Fruit fly (Drosophila melanogaster): ENCODE results near the gene Ibf2.

Gene Ibf2

dm6 chr3R:9246879-9247621 is 11.3 kb downstream of the Ibf2 start:
- peak; percentile 51 for TF ChIP-seq salm (tag; optimal IDR thresholded peaks at IDR 0.05)
- no peak for TF ChIP-seq Taf1 (GFP tag; IDR thresholded peaks at IDR 0.05)
- TF ChIP-seq Mad (GFP tag; optimal IDR thresholded peaks at IDR 0.05): no peak
- no peak for TF ChIP-seq CG9932 (GFP tag; IDR thresholded peaks at IDR 0.05)
- TF ChIP-seq ac (GFP tag; optimal IDR thresholded peaks at IDR 0.05): no peak
- TF ChIP-seq CG8089 (GFP tag; optimal IDR thresholded peaks at IDR 0.05): no peak
- TF ChIP-seq CG7556 (GFP tag; optimal IDR thresholded peaks at IDR 0.05): peak; percentile 62
- no peak for TF ChIP-seq CG13287 (GFP tag; IDR thresholded peaks at IDR 0.05; ENCODE audit: partially characterized antibody)
- TF ChIP-seq cas (GFP tag; IDR thresholded peaks at IDR 0.05): no peak
- peak; percentile 47; the same call in 1 of the 2 replicates for TF ChIP-seq CG1024 (GFP tag; IDR thresholded peaks at IDR 0.05)
- peak; percentile 71 for TF ChIP-seq CG17328 (GFP tag; IDR thresholded peaks at IDR 0.05)
- TF ChIP-seq Dip3 (GFP tag; optimal IDR thresholded peaks at IDR 0.05): peak; percentile 13
- TF ChIP-seq chn (GFP tag; optimal IDR thresholded peaks at IDR 0.05): peak; percentile 10
- no peak for TF ChIP-seq CG6175 (GFP tag; IDR thresholded peaks at IDR 0.05)
- no peak for TF ChIP-seq maf-S (GFP tag; optimal IDR thresholded peaks at IDR 0.05)
- no peak for TF ChIP-seq pb (GFP tag; optimal IDR thresholded peaks at IDR 0.05)
- peak; percentile 96 for TF ChIP-seq CG5180 (GFP tag; optimal IDR thresholded peaks at IDR 0.05)
- no peak for TF ChIP-seq ERR (GFP tag; optimal IDR thresholded peaks at IDR 0.05)
- no peak for TF ChIP-seq sim (GFP tag; IDR thresholded peaks at IDR 0.05)
- peak; percentile 51 for TF ChIP-seq CG1603 (tag; optimal IDR thresholded peaks at IDR 0.05)
- TF ChIP-seq z (GFP tag; IDR thresholded peaks at IDR 0.05): no peak
- peak; percentile 57 for TF ChIP-seq D19A (tag; optimal IDR thresholded peaks at IDR 0.05)
- TF ChIP-seq ab (GFP tag; optimal IDR thresholded peaks at IDR 0.05): no peak
- TF ChIP-seq Elba2 (GFP tag; optimal IDR thresholded peaks at IDR 0.05): no peak
- peak; percentile 15; the same call in 1 of the 3 replicates for TF ChIP-seq tgo (GFP tag; IDR thresholded peaks at IDR 0.05)
- TF ChIP-seq scrt (GFP tag; optimal IDR thresholded peaks at IDR 0.05): no peak
- TF ChIP-seq grau (tag; optimal IDR thresholded peaks at IDR 0.05): peak; percentile 64
- no peak for TF ChIP-seq Kr (GFP tag; optimal IDR thresholded peaks at IDR 0.05)
- TF ChIP-seq Oli (tag; optimal IDR thresholded peaks at IDR 0.05): peak; percentile 73
- TF ChIP-seq CG12744 (GFP tag; optimal IDR thresholded peaks at IDR 0.05): no peak
- no peak for TF ChIP-seq Fer2 (tag; optimal IDR thresholded peaks at IDR 0.05)
- peak; percentile 56; the same call in 1 of the 2 replicates for TF ChIP-seq ranshi (GFP tag; IDR thresholded peaks at IDR 0.05)
- TF ChIP-seq nerfin-1 (tag; optimal IDR thresholded peaks at IDR 0.05): peak; percentile 80
- TF ChIP-seq fd102C (GFP tag; optimal IDR thresholded peaks at IDR 0.05): no peak
- no peak for TF ChIP-seq NFAT (GFP tag; IDR thresholded peaks at IDR 0.05)
- TF ChIP-seq CG12219 (GFP tag; optimal IDR thresholded peaks at IDR 0.05): peak; percentile 67
- peak; percentile 38 for TF ChIP-seq bab2 (GFP tag; optimal IDR thresholded peaks at IDR 0.05)
- peak; percentile 50 for TF ChIP-seq Nf-YB (GFP tag; optimal IDR thresholded peaks at IDR 0.05)
- peak; percentile 42 for TF ChIP-seq CG13775 (GFP tag; optimal IDR thresholded peaks at IDR 0.05)
- TF ChIP-seq CG7928 (GFP tag; optimal IDR thresholded peaks at IDR 0.05): no peak
- TF ChIP-seq sima (GFP tag; optimal IDR thresholded peaks at IDR 0.05): no peak
- peak in 1 of 3 experiments; percentile 81 for TF ChIP-seq lola (GFP tag; optimal IDR thresholded peaks at IDR 0.05)
- TF ChIP-seq klu (GFP tag; IDR thresholded peaks at IDR 0.05): no peak
- peak; percentile 71 for TF ChIP-seq CG2202 (tag; optimal IDR thresholded peaks at IDR 0.05)
- TF ChIP-seq Hr51 (GFP tag; optimal IDR thresholded peaks at IDR 0.05): peak in 1 of 2 experiments; percentile 2
- no peak for TF ChIP-seq repo (GFP tag; optimal IDR thresholded peaks at IDR 0.05)
- peak; percentile 60 for TF ChIP-seq bcd (GFP tag; optimal IDR thresholded peaks at IDR 0.05)
- TF ChIP-seq CG3847 (GFP tag; IDR thresholded peaks at IDR 0.05): 0 out of 2 replicates have a peak, but pooled peaks have one; percentile 13
- TF ChIP-seq CG4424 (GFP tag; optimal IDR thresholded peaks at IDR 0.05): peak; percentile 67
- TF ChIP-seq seq (GFP tag; IDR thresholded peaks at IDR 0.05): no peak; the same call in 1 of the 2 replicates

Measured in whole organism, embryonic.